Fruit fly (Drosophila melanogaster): Measurements from ENCODE around the gene Graf.
A peak's percentile ranks its signal among the peaks of the same experiment; 100 is the strongest.

Gene Graf

DNA sequence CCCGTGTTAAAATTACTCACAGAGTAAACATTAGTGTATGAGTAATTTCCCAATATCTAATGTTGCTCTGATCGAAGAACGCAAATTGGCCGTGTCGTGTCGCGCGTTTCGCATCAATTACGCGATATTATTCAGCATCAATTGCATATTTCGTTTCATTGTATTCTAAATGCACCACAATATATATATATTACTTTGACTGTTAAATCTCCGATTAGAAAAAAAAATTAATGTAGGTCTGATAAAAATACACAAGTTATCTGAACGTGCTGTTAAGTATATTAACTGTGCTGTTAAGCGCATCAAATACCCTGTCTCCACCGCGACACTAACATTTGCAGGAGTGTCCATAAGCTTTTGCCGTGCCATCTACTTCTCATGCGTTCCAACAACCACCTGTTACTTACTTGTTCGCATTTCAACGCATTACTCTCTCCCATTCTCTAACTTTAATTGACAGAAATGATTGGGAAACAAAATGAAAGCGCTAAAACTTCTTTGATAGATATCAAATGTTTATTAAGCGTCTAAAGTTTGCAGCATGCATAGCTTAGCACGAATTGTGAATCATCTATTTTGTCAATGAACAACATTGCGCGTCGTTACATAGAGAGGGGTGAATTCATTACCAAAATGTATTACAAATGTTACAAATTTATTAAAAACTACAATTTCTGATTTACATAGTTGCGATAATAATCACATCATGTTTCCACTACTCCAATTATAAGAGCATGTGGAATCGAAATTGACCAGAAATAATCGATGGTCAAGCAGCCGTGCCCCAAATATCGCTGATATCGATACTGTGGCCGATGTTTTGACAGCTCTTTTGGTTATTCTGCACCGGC is at the start of gene Graf, which contains the start of gene mRpL3 (continued):
- no peak for TF ChIP-seq CG12299 (tag; optimal IDR thresholded peaks at IDR 0.05)
- TF ChIP-seq CG17912 (GFP tag; optimal IDR thresholded peaks at IDR 0.05), result no peak
- peak; percentile 86 for TF ChIP-seq Scr (GFP tag; IDR thresholded peaks at IDR 0.05; ENCODE audit: partially characterized antibody)
- no peak for TF ChIP-seq Xrp1 (GFP tag; IDR thresholded peaks at IDR 0.05)
- no peak for TF ChIP-seq ash1 (GFP tag; optimal IDR thresholded peaks at IDR 0.05)
- TF ChIP-seq CG17359 (tag; optimal IDR thresholded peaks at IDR 0.05), result peak; percentile 67
- no peak for TF ChIP-seq chm (GFP tag; IDR thresholded peaks at IDR 0.05)
- TF ChIP-seq NC2β (GFP tag; optimal IDR thresholded peaks at IDR 0.05), result no peak
- no peak for TF ChIP-seq gsb (GFP tag; IDR thresholded peaks at IDR 0.05)
- TF ChIP-seq CG12236 (GFP tag; optimal IDR thresholded peaks at IDR 0.05), result no peak
- no peak for TF ChIP-seq CG12104 (GFP tag; optimal IDR thresholded peaks at IDR 0.05)
- no peak for TF ChIP-seq CG1529 (GFP tag; optimal IDR thresholded peaks at IDR 0.05)
- no peak for TF ChIP-seq Ada2b (GFP tag; IDR thresholded peaks at IDR 0.05)
- 0 out of 2 replicates have a peak, but pooled peaks have one; percentile 27 for TF ChIP-seq Rfx (GFP tag; IDR thresholded peaks at IDR 0.05)
- TF ChIP-seq CG9609 (GFP tag; optimal IDR thresholded peaks at IDR 0.05), result no peak
- no peak for TF ChIP-seq eyg (GFP tag; optimal IDR thresholded peaks at IDR 0.05)
- no peak for TF ChIP-seq D (optimal IDR thresholded peaks at IDR 0.05)
- no peak for TF ChIP-seq D (GFP tag; optimal IDR thresholded peaks at IDR 0.05)
- TF ChIP-seq lola (GFP tag; optimal IDR thresholded peaks at IDR 0.05), result peak in 1 of 3 experiments; percentile 85
- TF ChIP-seq Atf3 (GFP tag; optimal IDR thresholded peaks at IDR 0.05), result no peak
- no peak for TF ChIP-seq Usf (GFP tag; optimal IDR thresholded peaks at IDR 0.05)
- no peak for TF ChIP-seq CG14965 (GFP tag; optimal IDR thresholded peaks at IDR 0.05; ENCODE audit: borderline replicate concordance)
- TF ChIP-seq trem (tag; optimal IDR thresholded peaks at IDR 0.05), result no peak
- TF ChIP-seq CG18011 (GFP tag; optimal IDR thresholded peaks at IDR 0.05), result no peak
- TF ChIP-seq Pdp1 (GFP tag; optimal IDR thresholded peaks at IDR 0.05), result no peak
- TF ChIP-seq Awh (GFP tag; IDR thresholded peaks at IDR 0.05), result no peak
- no peak for TF ChIP-seq CG10959 (GFP tag; IDR thresholded peaks at IDR 0.05)
- no peak for TF ChIP-seq maf-S (GFP tag; optimal IDR thresholded peaks at IDR 0.05)
- TF ChIP-seq CG16779 (GFP tag; IDR thresholded peaks at IDR 0.05), result no peak
- TF ChIP-seq ato (GFP tag; IDR thresholded peaks at IDR 0.05; ENCODE audit: partially characterized antibody), result peak; percentile 90
- no peak for TF ChIP-seq C15 (GFP tag; IDR thresholded peaks at IDR 0.05)
- TF ChIP-seq jumu (GFP tag; optimal IDR thresholded peaks at IDR 0.05), result no peak
- TF ChIP-seq CG13894 (tag; optimal IDR thresholded peaks at IDR 0.05), result no peak
- no peak for TF ChIP-seq CG1233 (GFP tag; optimal IDR thresholded peaks at IDR 0.05)
- no peak for TF ChIP-seq B-H2 (GFP tag; optimal IDR thresholded peaks at IDR 0.05)

- TF ChIP-seq inv (GFP tag; IDR thresholded peaks at IDR 0.05; ENCODE audit: partially characterized antibody), result no peak
- TF ChIP-seq CG2120 (GFP tag; optimal IDR thresholded peaks at IDR 0.05), result no peak
- TF ChIP-seq CG13424 (tag; optimal IDR thresholded peaks at IDR 0.05), result no peak
- TF ChIP-seq Gsc (GFP tag; IDR thresholded peaks at IDR 0.05), result no peak
- TF ChIP-seq Hr78 (GFP tag; optimal IDR thresholded peaks at IDR 0.05), result no peak
- TF ChIP-seq CG1603 (tag; optimal IDR thresholded peaks at IDR 0.05), result no peak
- no peak for TF ChIP-seq bab2 (GFP tag; optimal IDR thresholded peaks at IDR 0.05)
- no peak for TF ChIP-seq cas (GFP tag; IDR thresholded peaks at IDR 0.05)
- no peak for TF ChIP-seq ci (GFP tag; IDR thresholded peaks at IDR 0.05)
These were observed 48.7 kb upstream of the Graf start, which contains the start of gene CG8509 for dm6 chrX:15809255-15809654. CG8509 (plus strand) TSS chrX:15809555.
